Fruit fly (Drosophila melanogaster) whole organism, pupa: ENCODE measurements around the gene CG43407.

ENCODE experiments used
- CG10348 ChIP-seq: fragments of 200-800 bp; sonication (Bioruptor generic); IDR thresholded peaks from 2 replicates; pipeline ENCODE4 v1.3.6; 2022; ENCODE audit warnings: missing biosample characterization, missing genetic modification characterization
- CG12605 ChIP-seq: fragments of 200-800 bp; sonication (Bioruptor generic); IDR thresholded peaks from 2 replicates; pipeline ENCODE4 v1.3.6; 2022; ENCODE audit warnings: missing biosample characterization, missing genetic modification characterization
- CG13204 ChIP-seq: fragments of 200-800 bp; sonication (Bioruptor generic); optimal IDR thresholded peaks from 2 replicates; lab custom pipeline; 2018; ENCODE audit warnings: missing biosample characterization, mild to moderate bottlenecking, missing genetic modification characterization, moderate library complexity
- CG14655 ChIP-seq: fragments of 200-800 bp; sonication (Bioruptor generic); optimal IDR thresholded peaks from 3 replicates; lab custom pipeline; 2017; ENCODE audit warnings: mild to moderate bottlenecking, missing biosample characterization, missing genetic modification reagents, missing genetic modification characterization
- CG15710 ChIP-seq: fragments of 200-800 bp; sonication (Bioruptor generic); optimal IDR thresholded peaks from 2 replicates; lab custom pipeline; 2018; ENCODE audit warnings: missing biosample characterization, mild to moderate bottlenecking, missing genetic modification characterization, moderate library complexity
- CG17806 ChIP-seq: fragments of 200-800 bp; sonication (Bioruptor generic); optimal IDR thresholded peaks from 2 replicates; lab custom pipeline; 2018; ENCODE audit warnings: missing biosample characterization, mild to moderate bottlenecking, missing genetic modification characterization, moderate library complexity
- CG32121 ChIP-seq: fragments of 200-800 bp; sonication (Bioruptor generic); IDR thresholded peaks from 2 replicates; pipeline ENCODE4 v1.3.6; 2022; ENCODE audit warnings: missing biosample characterization, missing genetic modification characterization
- CG34367 ChIP-seq: fragments of 200-800 bp; sonication (Bioruptor generic); optimal IDR thresholded peaks from 2 replicates; lab custom pipeline; 2018; ENCODE audit warnings: missing biosample characterization, mild to moderate bottlenecking, missing genetic modification characterization
- CG4496 ChIP-seq: fragments of 200-800 bp; sonication (Bioruptor generic); IDR thresholded peaks from 3 replicates; pipeline ENCODE4 v1.3.6; 2022; ENCODE audit warnings: missing biosample characterization, missing genetic modification characterization
- CG8159 ChIP-seq: fragments of 200-800 bp; sonication (Bioruptor generic); optimal IDR thresholded peaks from 3 replicates; lab custom pipeline; 2018; ENCODE audit warnings: missing biosample characterization, mild to moderate bottlenecking, missing genetic modification characterization, moderate library complexity
- CG8301 ChIP-seq: fragments of 200-800 bp; sonication (Bioruptor generic); optimal IDR thresholded peaks from 2 replicates; lab custom pipeline; 2018; ENCODE audit warnings: missing biosample characterization, mild to moderate bottlenecking, missing genetic modification characterization
- CG9948 ChIP-seq: fragments of 200-800 bp; sonication (Bioruptor generic); optimal IDR thresholded peaks from 2 replicates; lab custom pipeline; 2018; ENCODE audit warnings: missing biosample characterization, mild to moderate bottlenecking, missing genetic modification characterization, moderate library complexity
- D1 ChIP-seq: fragments of 200-800 bp; sonication (Bioruptor generic); optimal IDR thresholded peaks from 2 replicates; lab custom pipeline; 2018; ENCODE audit warnings: missing biosample characterization, mild to moderate bottlenecking, missing genetic modification characterization, moderate library complexity
- EcR ChIP-seq: fragments of 200-800 bp; sonication (Bioruptor generic); optimal IDR thresholded peaks from 3 replicates; lab custom pipeline; 2019; ENCODE audit warnings: missing biosample characterization, missing genetic modification characterization, mild to moderate bottlenecking, moderate library complexity, missing genetic modification reagents
- Ets98B ChIP-seq: fragments of 200-800 bp; sonication (Bioruptor generic); IDR thresholded peaks from 2 replicates; pipeline ENCODE4 v1.3.6; 2022; ENCODE audit warnings: missing biosample characterization, missing genetic modification characterization
- Pif1A ChIP-seq: fragments of 200-800 bp; sonication (Bioruptor generic); optimal IDR thresholded peaks from 3 replicates; lab custom pipeline; 2016; ENCODE audit warnings: missing biosample characterization, missing genetic modification characterization
- Pif1B ChIP-seq: fragments of 200-800 bp; sonication (Bioruptor generic); optimal IDR thresholded peaks from 3 replicates; lab custom pipeline; 2016; ENCODE audit warnings: missing biosample characterization, missing genetic modification characterization
- Snoo ChIP-seq: fragments of 200-800 bp; sonication (Bioruptor generic); optimal IDR thresholded peaks from 3 replicates; lab custom pipeline; 2017; ENCODE audit warnings: missing biosample characterization, mild to moderate bottlenecking, missing genetic modification characterization, inconsistent platforms
- fd96Ca ChIP-seq: fragments of 200-800 bp; sonication (Bioruptor generic); IDR thresholded peaks from 3 replicates; pipeline ENCODE4 v1.3.6; 2022; ENCODE audit warnings: missing biosample characterization, missing genetic modification characterization
- gl ChIP-seq: fragments of 200-800 bp; sonication (Bioruptor generic); optimal IDR thresholded peaks from 2 replicates; lab custom pipeline; 2018; ENCODE audit warnings: missing biosample characterization, mild to moderate bottlenecking, missing genetic modification characterization
- rn ChIP-seq: fragments of 200-800 bp; sonication (Bioruptor generic); IDR thresholded peaks from 2 replicates; pipeline ENCODE4 v1.3.6; 2022; ENCODE audit warnings: missing biosample characterization, missing genetic modification characterization

The CG43407 gene

DNA sequence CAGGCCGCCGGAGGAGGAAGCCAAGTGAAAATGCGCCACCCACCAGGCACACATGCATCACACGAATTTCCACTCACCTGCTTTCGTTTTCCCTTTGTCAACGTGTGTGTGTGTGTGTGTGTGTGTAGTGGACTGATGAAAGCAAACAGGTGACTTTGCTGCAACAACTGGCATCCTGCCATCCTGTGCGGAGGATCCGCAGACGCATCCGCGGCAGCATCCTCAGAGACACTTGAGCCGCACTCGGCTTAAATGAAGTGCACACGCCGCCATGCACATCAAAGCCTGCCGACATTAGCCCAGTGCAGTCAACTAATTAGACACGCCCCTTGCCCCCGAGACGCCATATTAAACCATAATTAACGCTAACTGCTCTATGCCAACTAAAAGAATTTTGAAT is 5.6 kb upstream of the CG43407 start:
- TF ChIP-seq CG4496 (0 out of 3 replicates have a peak, but pooled peaks have one; percentile 10), CG12605 (GFP tag; lab: Robert Waterston, UW) (no peak)

dm6 chr3L:19056857-19057324 is 3.7 kb upstream of the CG43407 start:
- TF ChIP-seq EcR (GFP tag; lab: Kevin White, UChicago), result no peak
- TF ChIP-seq CG17806 (tag; lab: Kevin White, UChicago), result peak; percentile 54
- TF ChIP-seq Pif1A (GFP tag; lab: Kevin White, UChicago), result no peak
- TF ChIP-seq CG15710, result peak; percentile 58
- peak; percentile 33 for TF ChIP-seq CG9948 (tag; lab: Kevin White, UChicago)
- peak; percentile 59 for TF ChIP-seq CG14655
- TF ChIP-seq Pif1B (GFP tag; lab: Kevin White, UChicago), result peak; percentile 12
- TF ChIP-seq CG32121, result no peak; the same call in 1 of the 2 replicates

- TF ChIP-seq D1 (tag; lab: Kevin White, UChicago) (peak; percentile 46), Ets98B (peak; percentile 25; the same call in 1 of the 2 replicates), Pif1A (GFP tag; lab: Kevin White, UChicago) (peak; percentile 37), fd96Ca (GFP tag; lab: Robert Waterston, UW) (no peak), CG4496 (no peak), CG8301 (tag; lab: Kevin White, UChicago) (peak; percentile 48), rn (GFP tag; lab: Robert Waterston, UW) (no peak), CG14655 (peak; percentile 64), CG8159 (peak; percentile 72), CG15710 (peak; percentile 69), EcR (GFP tag; lab: Kevin White, UChicago) (no peak), CG9948 (tag; lab: Kevin White, UChicago) (peak; percentile 49), gl (no peak), CG13204 (no peak), Snoo (tag; lab: Kevin White, UChicago) (peak; percentile 31), CG32121 (no peak; the same call in 1 of the 2 replicates), Pif1B (GFP tag; lab: Kevin White, UChicago) (peak; percentile 39), CG17806 (tag; lab: Kevin White, UChicago) (peak; percentile 71), CG34367 (tag; lab: Kevin White, UChicago) (peak; percentile 51), CG10348 (no peak), CG12605 (GFP tag; lab: Robert Waterston, UW) (0 out of 2 replicates have a peak, but pooled peaks have one; percentile 30)
Observed at dm6 chr3L:19055064-19055463, 1.9 kb upstream of the CG43407 start.

dm6 chr3L:19054266-19054665 is 1.1 kb upstream of the CG43407 start:
- no peak for TF ChIP-seq CG15710
- no peak for TF ChIP-seq CG17806 (tag; lab: Kevin White, UChicago)
- no peak for TF ChIP-seq rn (GFP tag; lab: Robert Waterston, UW)
- TF ChIP-seq CG13204, result peak; percentile 51
- TF ChIP-seq EcR (GFP tag; lab: Kevin White, UChicago), result no peak
- no peak for TF ChIP-seq Pif1A (GFP tag; lab: Kevin White, UChicago)
- no peak for TF ChIP-seq gl
- no peak for TF ChIP-seq Snoo (tag; lab: Kevin White, UChicago)

DNA sequence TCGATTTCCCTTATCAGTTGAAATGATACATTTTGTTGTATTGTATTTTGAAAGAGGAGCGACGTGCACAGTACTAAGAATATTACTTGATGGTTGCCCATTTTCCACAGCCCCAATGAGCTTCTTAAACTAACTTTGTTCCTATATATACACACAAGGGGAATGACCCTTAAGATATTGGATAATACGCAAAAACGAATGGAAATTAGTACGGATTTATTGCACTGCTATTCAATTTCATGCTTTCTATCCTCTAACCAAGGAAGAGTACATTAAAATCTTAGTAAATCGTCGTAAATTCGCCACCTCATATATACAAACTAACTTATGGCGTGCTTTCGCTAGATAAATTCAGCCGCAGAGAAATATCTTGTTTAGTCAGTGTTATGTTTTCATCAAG is 1.3 kb downstream of the CG43407 start, which contains the start of gene Acp76A:
TSS of gene Acp76A (minus strand) at position 101 of the 400 bp plus-strand sequence.
- no peak for TF ChIP-seq Pif1A (GFP tag; lab: Kevin White, UChicago)
- TF ChIP-seq, all 21 proteins: peak for 0

DNA sequence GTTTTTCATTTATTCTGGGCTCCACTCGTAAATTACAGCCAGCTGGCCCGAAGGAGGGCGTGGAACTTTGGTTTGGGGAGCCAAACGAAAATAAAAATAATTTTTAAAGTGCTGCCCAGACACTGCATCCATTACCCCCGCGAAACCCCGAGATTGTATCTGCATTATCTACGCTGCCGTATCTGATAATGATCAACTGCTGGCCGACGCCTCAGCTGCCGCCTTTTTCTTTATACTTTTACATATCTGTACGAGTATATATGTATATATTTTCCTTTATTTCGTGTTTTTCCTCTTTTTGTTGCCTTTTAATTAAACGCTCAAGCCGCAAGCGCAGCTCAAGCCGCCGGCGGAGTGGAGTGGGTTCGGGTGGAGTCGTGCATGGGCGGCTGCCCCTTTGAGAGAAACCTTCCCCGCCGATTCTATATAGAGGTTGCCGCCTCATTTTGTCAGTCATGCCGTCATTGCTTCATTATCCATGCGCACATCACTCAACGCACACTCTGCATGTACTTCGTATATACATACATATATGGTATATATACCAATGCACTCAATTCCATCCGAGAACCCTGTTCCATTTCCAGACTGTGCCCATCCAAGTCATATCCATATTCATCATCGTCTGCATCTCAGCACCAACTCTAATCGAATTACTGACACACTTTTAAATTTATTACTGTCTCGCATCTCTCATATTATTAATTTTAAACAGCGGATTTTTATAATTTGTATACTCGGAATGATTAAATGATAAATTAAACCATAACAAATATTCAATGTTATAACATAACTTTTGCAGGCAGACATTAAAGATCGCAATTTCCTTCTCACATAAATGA is 3.3 kb downstream of the CG43407 start:
- peak; percentile 9 for TF ChIP-seq EcR (GFP tag; lab: Kevin White, UChicago)
- no peak for TF ChIP-seq CG15710
- peak; percentile 60 for TF ChIP-seq CG13204

- TF ChIP-seq fd96Ca (GFP tag; lab: Robert Waterston, UW), result no peak
- no peak for TF ChIP-seq CG9948 (tag; lab: Kevin White, UChicago)
- no peak for TF ChIP-seq CG14655
- no peak for TF ChIP-seq gl
Observed at dm6 chr3L:19048761-19049160, 4.4 kb downstream of the CG43407 start.

dm6 chr3L:19048257-19048656 is 4.9 kb downstream of the CG43407 start:
- no peak for TF ChIP-seq CG32121
- no peak for TF ChIP-seq CG9948 (tag; lab: Kevin White, UChicago)
- no peak for TF ChIP-seq CG14655
- no peak for TF ChIP-seq CG4496
- no peak for TF ChIP-seq CG15710
- no peak for TF ChIP-seq CG34367 (tag; lab: Kevin White, UChicago)
- TF ChIP-seq CG17806 (tag; lab: Kevin White, UChicago), result no peak
- TF ChIP-seq CG8159, result no peak
- no peak for TF ChIP-seq Ets98B
- TF ChIP-seq EcR (GFP tag; lab: Kevin White, UChicago), result no peak
- TF ChIP-seq rn (GFP tag; lab: Robert Waterston, UW), result no peak
- TF ChIP-seq CG10348, result no peak
- no peak for TF ChIP-seq Pif1A (GFP tag; lab: Kevin White, UChicago)
- TF ChIP-seq CG8301 (tag; lab: Kevin White, UChicago), result no peak
- TF ChIP-seq gl, result no peak
- no peak for TF ChIP-seq Pif1B (GFP tag; lab: Kevin White, UChicago)
